Worm (Caenorhabditis elegans): ENCODE measurements around the gene bath-3.

DNA sequence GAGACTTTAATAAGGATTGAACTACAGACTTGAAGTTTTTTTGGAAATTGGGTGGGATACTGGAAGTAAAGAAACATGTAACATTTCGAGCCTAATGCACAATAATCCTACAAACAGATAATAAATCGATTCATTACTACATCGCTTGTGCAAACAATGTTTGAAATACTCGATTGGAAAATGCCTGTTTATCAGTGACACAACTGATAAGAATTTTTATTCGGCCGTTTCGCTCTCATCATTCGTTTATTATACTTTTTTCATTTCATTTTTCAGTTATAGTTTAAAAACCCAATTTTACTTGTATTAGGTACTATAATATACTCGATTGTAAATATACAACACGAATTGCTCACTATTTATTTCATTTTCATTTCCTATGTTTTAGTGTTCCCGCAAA is 34.5 kb downstream of the bath-3 start:
- TF ChIP-seq lsy-2 (tag; optimal IDR thresholded peaks at IDR 0.05) (no peak), C34F6.9 (tag; optimal IDR thresholded peaks at IDR 0.05) (no peak), unc-55 (GFP tag; optimal IDR thresholded peaks at IDR 0.05) (no peak), nhr-6 (tag; optimal IDR thresholded peaks at IDR 0.05) (no peak), ama-1 (optimal IDR thresholded peaks at IDR 0.05) (no peak), R02D3.7 (tag; optimal IDR thresholded peaks at IDR 0.05) (no peak)

Measured in whole organism, L2 larva.